Fruit fly (Drosophila melanogaster) S2 (cell line): ENCODE data around the gene CG6409.

Source experiments
- CG8478 ChIP-seq: fragments of >200 bp; optimal IDR thresholded peaks from 2 replicates; lab custom pipeline; 2018
- CTCF ChIP-seq, 2 experiments: fragments of >200 bp; optimal IDR thresholded peaks; 2 replicates each; lab custom pipeline; 2018

CG6409 gene

DNA sequence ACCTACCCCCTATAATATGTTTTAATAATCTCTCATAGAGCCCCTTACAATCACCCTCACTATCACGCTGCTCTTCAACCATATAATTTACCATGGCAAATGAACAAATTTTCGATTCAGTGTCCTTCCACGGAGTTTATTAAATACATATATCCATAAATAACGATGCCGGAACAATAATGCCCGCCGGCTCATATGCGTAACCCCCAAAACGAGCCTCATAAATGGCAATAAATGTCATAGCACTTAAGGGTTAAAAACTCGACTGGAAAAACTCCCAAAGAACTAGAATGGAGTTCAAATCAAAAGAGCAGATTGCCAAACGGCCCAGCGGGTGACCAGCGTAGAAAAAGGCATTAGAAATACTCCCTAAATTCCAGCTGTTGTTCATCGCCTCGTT is 41.3 kb downstream of the CG6409 start:
- TF ChIP-seq CTCF (optimal IDR thresholded peaks at IDR 0.05; lab: Kevin White, UChicago) (no peak), CG8478 (no peak)

DNA sequence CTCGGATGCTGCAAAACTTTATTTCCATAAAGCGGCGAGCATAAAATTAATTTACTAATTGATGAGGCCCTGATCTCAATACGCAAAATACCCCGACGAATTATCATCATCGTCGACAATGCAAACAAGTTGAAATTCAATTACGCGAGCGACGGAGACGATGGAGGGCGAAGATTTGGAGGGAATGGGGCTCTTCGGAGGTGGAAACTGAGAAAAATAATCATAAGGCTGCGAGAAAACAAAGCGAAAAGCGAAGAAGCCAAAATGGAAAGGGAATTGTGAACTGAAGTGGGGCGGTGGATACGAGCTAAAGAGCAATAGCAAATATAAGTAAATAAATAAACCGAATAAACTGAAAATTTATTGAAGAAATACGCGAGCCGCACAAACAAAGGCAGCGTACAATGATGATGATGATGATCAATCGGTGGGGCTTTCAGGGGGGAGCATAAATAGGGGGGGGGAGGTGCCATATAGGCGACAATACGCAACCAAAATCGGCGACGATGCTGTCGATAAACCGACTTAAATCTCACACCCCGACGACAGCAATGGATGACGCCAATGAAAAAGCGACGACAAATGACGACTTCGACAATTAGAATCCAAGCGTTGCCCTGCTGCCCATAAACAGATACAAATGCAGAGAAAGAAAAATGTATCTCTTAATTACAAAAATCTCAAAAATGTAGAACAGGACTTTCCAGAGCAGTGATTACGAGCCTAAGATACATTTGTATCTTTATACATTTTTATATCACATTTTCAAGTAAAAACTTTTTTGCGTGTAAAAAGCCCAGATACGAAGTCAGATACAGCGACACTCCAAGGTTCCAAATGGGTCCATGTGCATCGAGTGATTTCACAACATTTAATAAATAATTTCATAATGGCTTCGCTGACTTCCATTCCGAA is 44.1 kb downstream of the CG6409 start:
- TF ChIP-seq CG8478 (no peak), CTCF (optimal IDR thresholded peaks at IDR 0.05; lab: Kevin White, UChicago) (no peak)

DNA sequence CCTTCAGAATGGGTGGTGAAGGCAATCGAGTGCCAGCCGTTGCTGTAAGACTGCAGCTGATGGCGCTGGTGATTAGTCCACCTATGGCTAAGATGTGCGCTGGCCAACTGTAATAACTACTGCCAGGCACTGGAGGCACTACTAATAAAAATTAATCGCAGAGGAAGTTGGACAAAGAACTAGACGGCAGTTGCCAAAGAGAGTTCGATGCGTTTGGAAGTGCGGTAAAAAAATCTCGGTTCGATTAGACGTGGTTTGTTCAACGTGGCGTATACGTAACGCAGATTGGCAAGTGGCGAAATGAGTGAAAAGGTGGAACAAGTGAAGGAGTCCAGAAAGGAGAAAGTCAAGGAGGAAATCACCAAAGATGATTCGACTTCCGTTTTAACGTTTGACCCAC is 47.0 kb downstream of the CG6409 start, which contains the start of gene tna:
Gene tna, plus strand, starts transcription at position 301 of the 400 bp plus-strand sequence.
- TF ChIP-seq CG8478: no peak
- TF ChIP-seq CTCF (optimal IDR thresholded peaks at IDR 0.05; lab: Kevin White, UChicago): no peak

DNA sequence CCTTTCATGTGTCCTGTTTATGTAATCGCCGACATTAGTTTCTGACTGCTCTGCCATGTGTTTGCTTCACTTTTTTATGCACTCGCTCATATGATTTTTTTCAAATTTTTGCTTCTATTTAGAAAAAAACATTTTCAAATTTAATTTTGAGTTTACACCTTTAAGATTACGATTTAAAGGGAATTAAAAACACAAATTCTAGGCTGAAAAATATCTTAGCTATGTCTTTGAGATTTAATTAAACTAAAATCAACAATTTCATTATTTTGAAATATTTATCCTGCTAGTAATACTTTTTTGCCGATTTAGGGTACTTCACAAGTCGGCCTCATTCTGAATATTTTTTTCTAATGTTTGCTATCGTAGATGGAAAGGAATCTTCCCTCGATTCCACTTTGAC is 49.0 kb downstream of the CG6409 start:
- TF ChIP-seq CTCF (optimal IDR thresholded peaks at IDR 0.05; lab: Kevin White, UChicago) (no peak), CG8478 (no peak)
